Worm (Caenorhabditis elegans): ENCODE results near the gene C06E1.11.

C06E1.11 gene

ce11 chrIII:8611282-8611681, 5.2 kb downstream of the C06E1.11 start:
- TF ChIP-seq ref-1 (GFP tag; conservative IDR thresholded peaks at IDR 0.05), result no peak
- no peak for TF ChIP-seq klf-2 (GFP tag; conservative IDR thresholded peaks at IDR 0.05)
- no peak for TF ChIP-seq cog-1 (tag; optimal IDR thresholded peaks at IDR 0.05)
- no peak for TF ChIP-seq T22C8.4 (GFP tag; IDR thresholded peaks at IDR 0.05)
- no peak for TF ChIP-seq med-1 (GFP tag; optimal IDR thresholded peaks at IDR 0.05; ENCODE audit: insufficient read depth)
- TF ChIP-seq ztf-23 (GFP tag; IDR thresholded peaks at IDR 0.05), result no peak
- no peak for TF ChIP-seq flt-1 (GFP tag; IDR thresholded peaks at IDR 0.05)
- TF ChIP-seq tab-1 (GFP tag; IDR thresholded peaks at IDR 0.05), result no peak
- no peak for TF ChIP-seq ztf-29 (GFP tag; IDR thresholded peaks at IDR 0.05)

DNA sequence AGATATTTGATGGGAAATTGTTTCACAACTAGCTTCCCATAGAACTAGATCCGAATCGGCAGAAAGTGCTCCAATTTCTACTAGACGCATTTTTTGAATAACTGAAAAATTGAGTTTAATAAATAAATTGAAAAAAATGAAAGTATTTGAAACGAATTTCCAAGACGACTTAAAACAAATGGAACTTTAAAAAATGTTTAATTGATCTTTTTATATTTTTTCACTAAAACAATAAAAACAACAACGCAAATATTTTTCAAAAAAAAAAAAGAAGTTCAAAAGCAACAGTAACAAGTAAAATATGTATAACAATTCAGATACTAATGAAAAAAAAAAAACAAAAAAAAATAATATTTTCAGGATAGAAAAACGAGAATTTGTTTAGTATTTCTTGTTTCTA, 6.8 kb downstream of the C06E1.11 start, which contains the start of gene C06E1.9:
Gene C06E1.9, minus strand, starts transcription at position 101 of the 400 bp plus-strand sequence.
- TF ChIP-seq ztf-23 (GFP tag; IDR thresholded peaks at IDR 0.05) (no peak), klf-2 (GFP tag; conservative IDR thresholded peaks at IDR 0.05) (no peak), flt-1 (GFP tag; IDR thresholded peaks at IDR 0.05) (no peak), ref-1 (GFP tag; conservative IDR thresholded peaks at IDR 0.05) (no peak), ztf-29 (GFP tag; IDR thresholded peaks at IDR 0.05) (no peak), T22C8.4 (GFP tag; IDR thresholded peaks at IDR 0.05) (no peak)

DNA sequence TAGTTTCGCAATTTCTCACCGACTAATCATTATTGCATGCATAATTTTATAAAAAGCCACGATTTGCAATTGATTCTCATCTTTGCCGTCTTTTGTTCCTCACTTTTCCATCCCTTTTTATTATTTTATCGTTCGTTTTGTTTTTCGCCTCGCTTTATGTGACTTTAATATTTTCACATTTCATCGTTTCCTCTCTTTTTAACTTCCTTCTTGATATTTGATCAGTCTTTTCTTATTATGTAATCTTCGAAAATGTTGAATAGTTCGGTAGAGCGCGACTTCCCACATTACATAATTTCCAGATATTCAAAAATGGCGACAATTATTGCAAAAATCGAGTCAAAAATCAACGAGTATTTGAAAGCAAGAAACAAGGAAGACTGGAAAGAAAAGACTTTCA, 11.0 kb downstream of the C06E1.11 start, which contains the start of gene C06E1.1:
Gene C06E1.1, plus strand, starts transcription at position 301 of the 400 bp plus-strand sequence.
- no peak for TF ChIP-seq ref-1 (GFP tag; conservative IDR thresholded peaks at IDR 0.05)
- no peak for TF ChIP-seq ztf-29 (GFP tag; IDR thresholded peaks at IDR 0.05)

ce11 chrIII:8602148-8602547, 14.3 kb downstream of the C06E1.11 start:
- no peak for TF ChIP-seq T22C8.4 (GFP tag; IDR thresholded peaks at IDR 0.05)
- TF ChIP-seq ref-1 (GFP tag; conservative IDR thresholded peaks at IDR 0.05), result no peak
- TF ChIP-seq klf-2 (GFP tag; conservative IDR thresholded peaks at IDR 0.05), result no peak

DNA sequence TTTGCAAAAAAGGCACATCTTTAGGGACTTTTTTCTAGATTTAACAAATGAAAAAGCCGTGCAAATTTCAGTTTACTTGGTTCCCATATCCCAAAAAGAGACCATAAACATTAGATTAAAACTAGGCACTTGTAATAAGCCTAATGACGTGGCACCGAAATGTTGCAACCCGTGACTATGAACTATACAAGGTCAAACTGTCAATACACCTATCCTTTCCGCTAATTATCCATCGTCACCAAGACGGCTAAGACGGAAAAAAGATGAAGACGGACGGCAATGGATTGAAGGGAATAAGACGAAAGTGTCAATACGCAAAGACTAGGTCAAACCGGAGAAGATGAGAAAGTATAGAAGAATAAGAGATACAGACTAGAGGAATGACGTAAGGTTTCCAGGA, 17.5 kb downstream of the C06E1.11 start:
- TF ChIP-seq ref-1 (GFP tag; conservative IDR thresholded peaks at IDR 0.05) (no peak), T22C8.4 (GFP tag; IDR thresholded peaks at IDR 0.05) (no peak), ztf-29 (GFP tag; IDR thresholded peaks at IDR 0.05) (no peak), klf-2 (GFP tag; conservative IDR thresholded peaks at IDR 0.05) (no peak), flt-1 (GFP tag; IDR thresholded peaks at IDR 0.05) (no peak)

DNA sequence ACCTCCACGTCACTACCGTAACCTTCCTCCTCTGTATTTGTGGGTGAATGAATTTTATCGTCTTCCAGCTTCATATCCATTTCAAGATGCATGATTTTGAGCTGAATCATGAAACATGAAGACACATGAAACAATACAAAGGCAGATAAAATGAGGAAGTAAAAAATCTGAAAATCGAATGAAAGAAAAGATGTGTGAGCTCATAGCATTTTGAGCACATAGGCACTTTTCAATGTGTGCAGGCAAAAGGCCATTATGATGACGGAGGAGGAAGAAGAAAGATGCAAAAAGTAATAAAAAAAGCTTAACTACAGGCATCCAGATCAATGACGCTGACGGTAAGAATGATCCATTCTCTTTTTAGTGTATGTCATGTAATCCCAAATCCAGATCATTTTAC, 18.7 kb downstream of the C06E1.11 start, which contains the start of gene ztf-30:
Gene ztf-30, minus strand, starts transcription at position 101 of the 400 bp plus-strand sequence.
- TF ChIP-seq med-1 (GFP tag; optimal IDR thresholded peaks at IDR 0.05; ENCODE audit: insufficient read depth) (no peak), T22C8.4 (GFP tag; IDR thresholded peaks at IDR 0.05) (no peak)

- TF ChIP-seq cog-1 (tag; optimal IDR thresholded peaks at IDR 0.05) (no peak), flt-1 (GFP tag; IDR thresholded peaks at IDR 0.05) (no peak), ztf-29 (GFP tag; IDR thresholded peaks at IDR 0.05) (no peak), tab-1 (GFP tag; IDR thresholded peaks at IDR 0.05) (no peak), ztf-23 (GFP tag; IDR thresholded peaks at IDR 0.05) (no peak), T22C8.4 (GFP tag; IDR thresholded peaks at IDR 0.05) (no peak), klf-2 (GFP tag; conservative IDR thresholded peaks at IDR 0.05) (no peak), med-1 (GFP tag; optimal IDR thresholded peaks at IDR 0.05; ENCODE audit: insufficient read depth) (no peak), ref-1 (GFP tag; conservative IDR thresholded peaks at IDR 0.05) (no peak)
Measured at ce11 chrIII:8596692-8597091, 19.8 kb downstream of the C06E1.11 start.

- no peak for TF ChIP-seq cog-1 (tag; optimal IDR thresholded peaks at IDR 0.05)
- no peak for TF ChIP-seq T22C8.4 (GFP tag; IDR thresholded peaks at IDR 0.05)
- TF ChIP-seq ztf-23 (GFP tag; IDR thresholded peaks at IDR 0.05), result no peak
- no peak for TF ChIP-seq med-1 (GFP tag; optimal IDR thresholded peaks at IDR 0.05; ENCODE audit: insufficient read depth)
- no peak for TF ChIP-seq ztf-29 (GFP tag; IDR thresholded peaks at IDR 0.05)
- no peak for TF ChIP-seq tab-1 (GFP tag; IDR thresholded peaks at IDR 0.05)
- TF ChIP-seq flt-1 (GFP tag; IDR thresholded peaks at IDR 0.05), result no peak
- TF ChIP-seq klf-2 (GFP tag; conservative IDR thresholded peaks at IDR 0.05), result no peak
- TF ChIP-seq ref-1 (GFP tag; conservative IDR thresholded peaks at IDR 0.05), result no peak
Measured at ce11 chrIII:8594088-8594487, 22.4 kb downstream of the C06E1.11 start.

DNA sequence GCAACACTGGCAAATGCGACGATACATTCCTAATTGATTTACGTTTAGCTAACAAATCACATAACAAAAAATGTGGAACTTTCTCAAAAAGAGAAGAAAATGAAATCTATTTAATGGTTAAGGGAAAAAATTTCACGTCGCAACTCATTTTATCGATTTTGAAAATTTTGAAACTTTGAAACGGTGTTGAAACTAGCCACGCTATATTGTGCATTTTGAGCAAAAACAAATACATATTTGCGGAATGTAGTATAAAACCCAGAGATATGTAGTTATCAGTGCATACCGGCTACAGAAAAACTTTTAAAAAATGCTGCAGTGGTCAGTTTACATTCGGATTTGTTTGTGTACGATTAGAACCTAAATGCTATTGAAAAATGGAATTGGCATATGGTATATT, 22.9 kb downstream of the C06E1.11 start, which contains the start of gene C06E1.7:
Gene C06E1.7, minus strand, starts transcription at position 101 of the 400 bp plus-strand sequence.
- TF ChIP-seq klf-2 (GFP tag; conservative IDR thresholded peaks at IDR 0.05) (no peak), cog-1 (tag; optimal IDR thresholded peaks at IDR 0.05) (no peak), ztf-29 (GFP tag; IDR thresholded peaks at IDR 0.05) (no peak), tab-1 (GFP tag; IDR thresholded peaks at IDR 0.05) (no peak), med-1 (GFP tag; optimal IDR thresholded peaks at IDR 0.05; ENCODE audit: insufficient read depth) (no peak)

- TF ChIP-seq ztf-23 (GFP tag; IDR thresholded peaks at IDR 0.05), result no peak
- TF ChIP-seq flt-1 (GFP tag; IDR thresholded peaks at IDR 0.05), result no peak
- no peak for TF ChIP-seq T22C8.4 (GFP tag; IDR thresholded peaks at IDR 0.05)
- no peak for TF ChIP-seq ref-1 (GFP tag; conservative IDR thresholded peaks at IDR 0.05)
- no peak for TF ChIP-seq cog-1 (tag; optimal IDR thresholded peaks at IDR 0.05)
- TF ChIP-seq ztf-29 (GFP tag; IDR thresholded peaks at IDR 0.05), result no peak
- no peak for TF ChIP-seq med-1 (GFP tag; optimal IDR thresholded peaks at IDR 0.05; ENCODE audit: insufficient read depth)
- no peak for TF ChIP-seq tab-1 (GFP tag; IDR thresholded peaks at IDR 0.05)
- TF ChIP-seq klf-2 (GFP tag; conservative IDR thresholded peaks at IDR 0.05), result no peak
Measured at ce11 chrIII:8590882-8591281, 25.6 kb downstream of the C06E1.11 start, which contains the start of gene fipr-16. Gene fipr-16, minus strand, starts transcription at chrIII:8590982.

DNA sequence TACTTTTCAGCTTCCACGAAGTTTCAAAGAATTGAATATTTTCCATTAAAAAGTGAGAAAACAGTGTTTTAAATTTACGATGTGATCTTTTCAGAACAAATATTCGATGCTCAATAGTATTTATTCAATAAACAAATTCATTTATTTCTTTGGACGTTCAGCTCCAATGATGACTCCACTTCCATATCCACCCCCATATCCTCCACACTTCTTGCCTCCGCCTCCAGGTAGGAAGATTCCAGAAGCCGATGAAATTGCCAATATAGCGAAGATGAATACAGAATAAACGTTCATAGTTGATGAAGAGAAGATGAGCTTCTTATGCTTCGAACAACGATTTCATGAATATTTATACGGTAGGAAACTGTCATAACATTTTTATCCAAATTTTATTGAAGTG, 27.3 kb downstream of the C06E1.11 start, which contains the start of gene fip-3:
Gene fip-3, minus strand, starts transcription at position 294 of the 400 bp plus-strand sequence.
- TF ChIP-seq ztf-23 (GFP tag; IDR thresholded peaks at IDR 0.05) (no peak), klf-2 (GFP tag; conservative IDR thresholded peaks at IDR 0.05) (no peak), T22C8.4 (GFP tag; IDR thresholded peaks at IDR 0.05) (no peak), flt-1 (GFP tag; IDR thresholded peaks at IDR 0.05) (no peak), ztf-29 (GFP tag; IDR thresholded peaks at IDR 0.05) (no peak), ref-1 (GFP tag; conservative IDR thresholded peaks at IDR 0.05) (no peak), tab-1 (GFP tag; IDR thresholded peaks at IDR 0.05) (no peak), med-1 (GFP tag; optimal IDR thresholded peaks at IDR 0.05; ENCODE audit: insufficient read depth) (no peak), cog-1 (tag; optimal IDR thresholded peaks at IDR 0.05) (no peak)

All from whole organism, midembryonic.